Fruit fly (Drosophila melanogaster): ENCODE data around the gene CG6028.

dm6 chr3R:22018777-22019420, 6.4 kb downstream of the CG6028 start, which contains the start of gene Idh3b:
- TF ChIP-seq psq (optimal IDR thresholded peaks at IDR 0.05), result no peak
- TF ChIP-seq usp (GFP tag; optimal IDR thresholded peaks at IDR 0.05), result no peak
- TF ChIP-seq pan (optimal IDR thresholded peaks at IDR 0.05), result no peak
- no peak for TF ChIP-seq CG8478 (optimal IDR thresholded peaks at IDR 0.05)

Data from whole organism.